Fruit fly (Drosophila melanogaster) whole organism, wandering third instar larva: Measurements from ENCODE around the gene Droj2.

Experiments used
- Abd-B ChIP-seq: fragments of >200 bp; optimal IDR thresholded peaks from 2 replicates; lab custom pipeline; 2017; ENCODE audit warnings: missing biosample characterization, missing genetic modification characterization
- Dfd ChIP-seq: fragments of >200 bp; optimal IDR thresholded peaks from 2 replicates; lab custom pipeline; 2017; ENCODE audit warnings: missing biosample characterization, missing genetic modification characterization
- Hr83 ChIP-seq: fragments of 200-300 bp; sonication (Bioruptor generic); optimal IDR thresholded peaks from 2 replicates; lab custom pipeline; 2016; ENCODE audit warnings: missing biosample characterization, mild to moderate bottlenecking, missing genetic modification characterization, moderate library complexity; ENCODE audit not compliant: poor library complexity, severe bottlenecking
- Jra ChIP-seq: sonication (Bioruptor generic); optimal IDR thresholded peaks from 2 replicates; lab custom pipeline; 2016; ENCODE audit warnings: missing biosample characterization, missing genetic modification characterization
- Mio ChIP-seq: sonication (Bioruptor generic); optimal IDR thresholded peaks from 2 replicates; lab custom pipeline; 2016; ENCODE audit warnings: missing biosample characterization, missing genetic modification characterization
- Sp1 ChIP-seq: fragments of 200-800 bp; sonication (Bioruptor generic); optimal IDR thresholded peaks from 3 replicates; lab custom pipeline; 2019; ENCODE audit warnings: missing biosample characterization, mild to moderate bottlenecking, missing genetic modification characterization, moderate library complexity
- Vsx2 ChIP-seq: fragments of 200-300, 225-300 bp; sonication (Bioruptor generic); optimal IDR thresholded peaks from 2 replicates; lab custom pipeline; 2018; ENCODE audit warnings: missing biosample characterization, missing genetic modification characterization; ENCODE audit not compliant: partially characterized antibody
- brk ChIP-seq: fragments of 200-800 bp; sonication (Bioruptor generic); optimal IDR thresholded peaks from 2 replicates; lab custom pipeline; 2016; ENCODE audit warnings: missing biosample characterization, mild to moderate bottlenecking, missing genetic modification characterization
- dmrt93B ChIP-seq: fragments of 200-800 bp; sonication (Bioruptor generic); optimal IDR thresholded peaks from 2 replicates; lab custom pipeline; 2018; ENCODE audit warnings: missing biosample characterization, mild to moderate bottlenecking, missing genetic modification characterization
- h ChIP-seq: fragments of 200-800 bp; sonication (Bioruptor generic); optimal IDR thresholded peaks from 3 replicates; lab custom pipeline; 2016; ENCODE audit warnings: missing biosample characterization, mild to moderate bottlenecking, missing genetic modification characterization
- jim ChIP-seq: fragments of 175-275, 200-325 bp; sonication (Bioruptor generic); optimal IDR thresholded peaks from 2 replicates; lab custom pipeline; 2016; ENCODE audit warnings: missing biosample characterization, mild to moderate bottlenecking, missing genetic modification characterization

DNA sequence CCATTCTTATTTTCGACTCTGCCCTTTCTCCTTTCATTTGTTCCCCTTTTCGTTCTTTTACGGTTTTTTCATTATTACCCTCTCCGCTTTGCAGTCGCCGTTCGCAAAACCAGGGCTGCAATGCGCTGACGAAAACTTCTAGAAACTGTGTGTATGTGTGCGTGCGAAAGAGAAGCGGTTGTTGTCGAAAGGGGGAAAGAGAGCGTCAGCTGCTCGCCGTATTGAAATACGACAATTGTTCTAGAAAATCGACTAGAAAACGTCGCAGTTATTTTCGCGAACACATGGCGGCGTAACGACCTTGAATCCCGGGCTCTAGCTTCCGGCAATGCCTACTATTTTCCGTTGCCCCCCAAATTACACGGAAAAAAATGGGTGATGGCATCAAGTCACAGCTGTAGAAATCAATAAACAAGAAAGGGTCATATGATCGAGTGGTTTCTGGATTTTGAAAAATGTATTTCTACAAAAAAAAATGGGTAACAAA, 793 bp downstream of the Droj2 start:
- TF ChIP-seq brk (GFP tag; lab: Kevin White, UChicago) (no peak), Mio (GFP tag; lab: Kevin White, UChicago) (no peak), Vsx2 (GFP tag; lab: Kevin White, UChicago) (no peak), jim (GFP tag; lab: Kevin White, UChicago) (no peak), Sp1 (GFP tag; lab: Kevin White, UChicago) (no peak), h (no peak), Jra (GFP tag; lab: Kevin White, UChicago) (no peak), Abd-B (GFP tag; lab: Kevin White, UChicago) (no peak), Hr83 (GFP tag; lab: Kevin White, UChicago) (no peak), Dfd (GFP tag; lab: Kevin White, UChicago) (no peak), dmrt93B (GFP tag; lab: Kevin White, UChicago) (no peak)
